Worm (Caenorhabditis elegans) whole organism, L2 larva: Measurements from ENCODE around the gene spp-2.

ENCODE experiments used
- R02D3.7 ChIP-seq: fragments of 150-350 bp; optimal IDR thresholded peaks from 2 replicates; lab custom pipeline; 2014; ENCODE audit warnings: missing biosample characterization, missing genetic modification characterization
- ama-1 ChIP-seq: fragments of 150-350 bp; optimal IDR thresholded peaks from 2 replicates; lab custom pipeline; 2018; ENCODE audit warnings: inconsistent platforms
- ceh-82 ChIP-seq: fragments of 150-350 bp; optimal IDR thresholded peaks from 2 replicates; lab custom pipeline; 2014; ENCODE audit warnings: missing biosample characterization, missing genetic modification characterization
- crh-2 ChIP-seq: sonication (generic microtip); optimal IDR thresholded peaks from 2 replicates; lab custom pipeline; 2017; ENCODE audit warnings: missing biosample characterization, missing genetic modification characterization
- dmd-4 ChIP-seq: sonication (generic microtip); optimal IDR thresholded peaks from 2 replicates; lab custom pipeline; 2017; ENCODE audit warnings: missing biosample characterization, missing genetic modification characterization
- lin-11 ChIP-seq: fragments of 150-350 bp; sonication (generic microtip); optimal IDR thresholded peaks from 2 replicates; lab custom pipeline; 2014; ENCODE audit warnings: missing biosample characterization, missing genetic modification characterization, inconsistent platforms, mixed read lengths
- mdl-1 ChIP-seq, 2 experiments: fragments of 150-350 bp in 1 of 2; sonication (generic microtip) in 1 of 2; optimal IDR thresholded peaks; 2 replicates each; lab custom pipeline; 2017; ENCODE audit warnings: missing biosample characterization in 2 of 2, missing genetic modification characterization in 2 of 2
- nhr-77 ChIP-seq: fragments of 150-350 bp; optimal IDR thresholded peaks from 2 replicates; lab custom pipeline; 2014; ENCODE audit warnings: missing biosample characterization, missing genetic modification characterization
- skn-1 ChIP-seq: sonication (generic microtip); optimal IDR thresholded peaks from 2 replicates; lab custom pipeline; 2017; ENCODE audit warnings: missing biosample characterization, missing genetic modification characterization
- unc-55 ChIP-seq: fragments of 150-350 bp; sonication (generic microtip); optimal IDR thresholded peaks from 3 replicates; lab custom pipeline; 2014; ENCODE audit warnings: missing biosample characterization, missing genetic modification reagents, missing genetic modification characterization
- unc-62 ChIP-seq: fragments of 150-350 bp; optimal IDR thresholded peaks from 2 replicates; lab custom pipeline; 2014; ENCODE audit warnings: missing biosample characterization, missing genetic modification reagents, missing genetic modification characterization
- ztf-4 ChIP-seq: fragments of 150-350 bp; optimal IDR thresholded peaks from 2 replicates; lab custom pipeline; 2014; ENCODE audit warnings: missing biosample characterization, missing genetic modification characterization

ce11 chrX:7278095-7278494 lies 38.5 kb downstream of the spp-2 start:
- TF ChIP-seq R02D3.7 (tag; lab: Kevin White, UChicago) (no peak), unc-62 (GFP tag; lab: Kevin White, UChicago) (no peak), dmd-4 (tag; lab: Kevin White, UChicago) (no peak), lin-11 (tag; lab: Kevin White, UChicago) (no peak), ceh-82 (tag; lab: Kevin White, UChicago) (no peak), crh-2 (tag; lab: Kevin White, UChicago) (no peak), mdl-1 (tag; optimal IDR thresholded peaks at IDR 0.05; lab: Kevin White, UChicago) (no peak), ama-1 (no peak), nhr-77 (tag; lab: Kevin White, UChicago) (no peak), skn-1 (no peak), ztf-4 (tag; lab: Kevin White, UChicago) (no peak), unc-55 (GFP tag; lab: Kevin White, UChicago) (no peak)
